Fruit fly (Drosophila melanogaster) whole organism, prepupa: ENCODE data around the gene CG13894.

Source experiments
- Blimp-1 ChIP-seq: fragments of 200-800 bp; sonication (Bioruptor generic); optimal IDR thresholded peaks from 3 replicates; lab custom pipeline; 2017; ENCODE audit warnings: missing biosample characterization, missing genetic modification characterization, mild to moderate bottlenecking, moderate library complexity, missing genetic modification reagents
- CG10669 ChIP-seq: fragments of 200-800 bp; sonication (Bioruptor generic); optimal IDR thresholded peaks from 3 replicates; lab custom pipeline; 2018; ENCODE audit warnings: missing biosample characterization, mild to moderate bottlenecking, missing genetic modification characterization, moderate library complexity
- CG11294 ChIP-seq: fragments of 200-800 bp; sonication (Bioruptor generic); IDR thresholded peaks from 2 replicates; pipeline ENCODE4 v1.3.6; 2022; ENCODE audit warnings: missing biosample characterization, missing genetic modification characterization
- CG3032 ChIP-seq: fragments of 200-800 bp; optimal IDR thresholded peaks from 2 replicates; lab custom pipeline; 2019; ENCODE audit warnings: missing biosample characterization, mild to moderate bottlenecking, missing genetic modification characterization, moderate library complexity
- CG31627 ChIP-seq: fragments of 200-800 bp; sonication (Bioruptor generic); optimal IDR thresholded peaks from 3 replicates; lab custom pipeline; 2016; ENCODE audit warnings: missing biosample characterization, missing genetic modification characterization
- CG32006 ChIP-seq: fragments of 200-800 bp; sonication (Bioruptor generic); optimal IDR thresholded peaks from 3 replicates; lab custom pipeline; 2017; ENCODE audit warnings: missing biosample characterization, mild to moderate bottlenecking, missing genetic modification characterization
- CG34406 ChIP-seq: fragments of 200-800 bp; sonication (Bioruptor generic); optimal IDR thresholded peaks from 3 replicates; lab custom pipeline; 2016; ENCODE audit warnings: missing biosample characterization, missing genetic modification characterization
- CG3919 ChIP-seq: fragments of 200-800 bp; sonication (Bioruptor generic); optimal IDR thresholded peaks from 3 replicates; lab custom pipeline; 2016; ENCODE audit warnings: missing biosample characterization, missing genetic modification characterization
- CG6163 ChIP-seq: fragments of 200-800 bp; sonication (Bioruptor generic); IDR thresholded peaks from 3 replicates; pipeline ENCODE4 v1.3.6; 2022; ENCODE audit warnings: missing biosample characterization, missing genetic modification characterization
- CG6808 ChIP-seq: fragments of 200-800 bp; sonication (Bioruptor generic); optimal IDR thresholded peaks from 3 replicates; lab custom pipeline; 2017; ENCODE audit warnings: missing biosample characterization, missing genetic modification characterization, mild to moderate bottlenecking, moderate library complexity, missing genetic modification reagents
- CG7368 ChIP-seq: fragments of 200-800 bp; sonication (Bioruptor generic); optimal IDR thresholded peaks from 3 replicates; lab custom pipeline; 2016; ENCODE audit warnings: missing biosample characterization, missing genetic modification characterization
- CG8632 ChIP-seq: fragments of 200-800 bp; sonication (Bioruptor generic); optimal IDR thresholded peaks from 3 replicates; lab custom pipeline; 2016; ENCODE audit warnings: missing biosample characterization, missing genetic modification characterization
- Eip75B ChIP-seq: fragments of 200-800 bp; sonication (Bioruptor generic); optimal IDR thresholded peaks from 3 replicates; lab custom pipeline; 2016; ENCODE audit warnings: missing biosample characterization, missing genetic modification characterization
- Eip78C ChIP-seq: fragments of 200-800 bp; sonication (Bioruptor generic); peaks from one replicate; lab custom pipeline; 2016; ENCODE audit warnings: missing biosample characterization, missing genetic modification characterization
- Eip93F ChIP-seq: fragments of 200-800 bp; sonication (Bioruptor generic); optimal IDR thresholded peaks from 2 replicates; lab custom pipeline; 2016; ENCODE audit warnings: missing biosample characterization, mild to moderate bottlenecking, missing genetic modification characterization
- Ets21C ChIP-seq: fragments of 200-800 bp; sonication (Bioruptor generic); optimal IDR thresholded peaks from 3 replicates; lab custom pipeline; 2016; ENCODE audit warnings: missing biosample characterization, missing genetic modification characterization
- Gug ChIP-seq: fragments of 200-800 bp; sonication (Bioruptor generic); IDR thresholded peaks from 2 replicates; pipeline ENCODE4 v1.3.6; 2022; ENCODE audit warnings: missing biosample characterization, missing genetic modification characterization
- Hr39 ChIP-seq: fragments of 200-800 bp; sonication (Bioruptor generic); optimal IDR thresholded peaks from 2 replicates; lab custom pipeline; 2016; ENCODE audit warnings: missing biosample characterization, missing genetic modification characterization
- Hr4 ChIP-seq: fragments of 200-800 bp; sonication (Bioruptor generic); optimal IDR thresholded peaks from 3 replicates; lab custom pipeline; 2016; ENCODE audit warnings: missing biosample characterization, missing genetic modification characterization
- Lpt ChIP-seq: fragments of 200-800 bp; sonication (Bioruptor generic); optimal IDR thresholded peaks from 3 replicates; lab custom pipeline; 2016; ENCODE audit warnings: missing biosample characterization, missing genetic modification characterization
- Met ChIP-seq: fragments of 200-800 bp; sonication (Bioruptor generic); optimal IDR thresholded peaks from 3 replicates; lab custom pipeline; 2016; ENCODE audit warnings: missing biosample characterization, missing genetic modification characterization
- Sox102F ChIP-seq: fragments of 200-800 bp; sonication (Bioruptor generic); optimal IDR thresholded peaks from 2 replicates; lab custom pipeline; 2016; ENCODE audit warnings: missing biosample characterization, mild to moderate bottlenecking, missing genetic modification characterization
- Sox15 ChIP-seq: fragments of 200-800 bp; sonication (Bioruptor generic); optimal IDR thresholded peaks from 3 replicates; lab custom pipeline; 2016; ENCODE audit warnings: missing biosample characterization, missing genetic modification characterization
- achi ChIP-seq: fragments of 200-800 bp; sonication (Bioruptor generic); optimal IDR thresholded peaks from 3 replicates; lab custom pipeline; 2016; ENCODE audit warnings: missing biosample characterization, missing genetic modification characterization
- acj6 ChIP-seq: fragments of 200-800 bp; sonication (Bioruptor generic); optimal IDR thresholded peaks from 3 replicates; lab custom pipeline; 2016; ENCODE audit warnings: missing biosample characterization, missing genetic modification characterization
- cyc ChIP-seq: fragments of 200-800 bp; sonication (Bioruptor generic); optimal IDR thresholded peaks from 3 replicates; lab custom pipeline; 2016; ENCODE audit warnings: missing biosample characterization, missing genetic modification characterization
- dac ChIP-seq: fragments of 200-800 bp; sonication (Bioruptor generic); optimal IDR thresholded peaks from 2 replicates; lab custom pipeline; 2017; ENCODE audit warnings: missing biosample characterization, mild to moderate bottlenecking, missing genetic modification characterization
- dsx ChIP-seq: fragments of 200-800 bp; optimal IDR thresholded peaks from 3 replicates; lab custom pipeline; 2019; ENCODE audit warnings: missing biosample characterization, mild to moderate bottlenecking, missing genetic modification characterization, moderate library complexity; ENCODE audit not compliant: poor library complexity, severe bottlenecking
- eg ChIP-seq: fragments of 200-800 bp; sonication (Bioruptor generic); IDR thresholded peaks from 3 replicates; pipeline ENCODE4 v1.3.6; 2022; ENCODE audit warnings: missing biosample characterization, missing genetic modification characterization
- esn ChIP-seq: fragments of 200-800 bp; sonication (Bioruptor generic); optimal IDR thresholded peaks from 2 replicates; lab custom pipeline; 2016; ENCODE audit warnings: missing biosample characterization, mild to moderate bottlenecking, missing genetic modification characterization, moderate library complexity
- fd59A ChIP-seq: fragments of 200-800 bp; sonication (Bioruptor generic); optimal IDR thresholded peaks from 2 replicates; lab custom pipeline; 2017; ENCODE audit warnings: missing biosample characterization, mild to moderate bottlenecking, missing genetic modification characterization, missing genetic modification reagents
- fd85E ChIP-seq: fragments of 200-800 bp; sonication (Bioruptor generic); optimal IDR thresholded peaks from 3 replicates; lab custom pipeline; 2016; ENCODE audit warnings: missing biosample characterization, missing genetic modification characterization
- fkh ChIP-seq: fragments of 200-800 bp; sonication (Bioruptor generic); optimal IDR thresholded peaks from 3 replicates; lab custom pipeline; 2017; ENCODE audit warnings: missing biosample characterization, mild to moderate bottlenecking, missing genetic modification characterization, moderate library complexity
- ss ChIP-seq, 2 experiments: fragments of 200-800 bp; sonication (Bioruptor generic); optimal IDR thresholded peaks; 2 replicates in 1 of 2; 3 replicates in 1 of 2; lab custom pipeline; 2017 to 2018; ENCODE audit warnings: mild to moderate bottlenecking in 2 of 2, missing biosample characterization in 2 of 2, missing genetic modification characterization in 2 of 2, moderate library complexity in 1 of 2
- svp ChIP-seq: fragments of 200-800 bp; sonication (Bioruptor generic); peaks from one replicate; lab custom pipeline; 2016; ENCODE audit warnings: missing biosample characterization, missing genetic modification characterization
- topi ChIP-seq: fragments of 200-800 bp; sonication (Bioruptor generic); optimal IDR thresholded peaks from 3 replicates; lab custom pipeline; 2016; ENCODE audit warnings: missing biosample characterization, missing genetic modification characterization
- vri ChIP-seq: fragments of 200-800 bp; sonication (Bioruptor generic); optimal IDR thresholded peaks from 3 replicates; lab custom pipeline; 2016; ENCODE audit warnings: missing biosample characterization, mild to moderate bottlenecking, missing genetic modification characterization

Gene CG13894

DNA sequence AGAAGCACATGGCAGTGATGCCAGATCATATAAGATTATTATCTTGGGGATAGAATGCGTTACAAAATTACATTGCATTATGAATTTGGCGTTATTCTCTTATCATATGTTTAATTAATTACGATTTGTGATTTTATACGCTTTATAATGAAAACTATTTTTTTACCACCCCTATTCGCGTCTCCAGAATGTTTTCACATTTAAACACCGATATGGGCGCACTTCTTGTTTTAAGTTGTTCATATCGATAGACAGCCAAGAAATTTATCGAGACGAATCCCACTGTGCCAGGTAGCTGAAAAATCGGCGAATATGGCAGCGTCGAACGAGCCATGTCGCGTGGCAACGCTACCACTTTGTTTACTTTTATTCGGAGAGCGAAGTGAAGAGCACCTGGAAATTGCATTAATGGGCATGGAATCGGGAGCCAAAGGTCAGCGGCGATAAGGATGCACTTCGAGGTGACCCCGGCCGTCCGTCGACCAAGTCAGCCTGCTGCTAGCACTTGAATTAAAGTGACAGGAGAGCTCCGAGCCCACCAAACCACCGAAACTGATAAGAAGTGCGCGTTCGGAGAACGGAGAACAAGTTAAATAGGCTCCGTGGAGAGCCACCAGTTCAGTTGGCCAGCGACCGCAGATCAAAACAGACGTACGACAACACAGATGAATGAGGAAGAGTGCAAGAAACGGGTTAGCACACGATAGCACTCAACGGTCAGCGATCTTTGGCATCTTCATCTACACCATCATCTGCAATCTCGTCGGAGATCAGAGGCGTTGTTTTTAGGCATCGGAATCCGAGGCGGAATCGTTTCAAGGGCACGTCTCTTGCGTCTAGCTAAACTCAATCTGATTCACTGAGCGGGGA lies 50.6 kb downstream of the CG13894 start, which contains the start of gene Gale (continued):
- TF ChIP-seq cyc (no peak), CG34406 (no peak), ss (GFP tag; optimal IDR thresholded peaks at IDR 0.05; lab: Kevin White, UChicago) (peak; percentile 24 to 61), CG7368 (GFP tag; lab: Kevin White, UChicago) (no peak), Eip93F (GFP tag; lab: Kevin White, UChicago) (no peak), Gug (GFP tag; lab: Robert Waterston, UW) (no peak), CG3919 (no peak), Sox102F (GFP tag; lab: Kevin White, UChicago) (no peak), acj6 (GFP tag; lab: Kevin White, UChicago) (no peak), CG6163 (GFP tag; lab: Robert Waterston, UW) (no peak), CG31627 (GFP tag; lab: Kevin White, UChicago) (no peak), Hr4 (no peak), achi (no peak), fd59A (GFP tag; lab: Kevin White, UChicago) (no peak), vri (GFP tag; lab: Kevin White, UChicago) (no peak), dsx (no peak), Eip78C (peak; percentile 68), eg (GFP tag; lab: Robert Waterston, UW) (no peak), CG11294 (GFP tag; lab: Robert Waterston, UW) (no peak), esn (GFP tag; lab: Kevin White, UChicago) (no peak), Eip75B (GFP tag; lab: Kevin White, UChicago) (no peak), CG6808 (GFP tag; lab: Kevin White, UChicago) (no peak), Ets21C (GFP tag; lab: Kevin White, UChicago) (no peak), Lpt (no peak), CG3032 (tag; lab: Kevin White, UChicago) (no peak), Hr39 (GFP tag; lab: Kevin White, UChicago) (no peak), CG8632 (GFP tag; lab: Kevin White, UChicago) (no peak), Blimp-1 (GFP tag; lab: Kevin White, UChicago) (no peak), Met (GFP tag; lab: Kevin White, UChicago) (no peak)

DNA sequence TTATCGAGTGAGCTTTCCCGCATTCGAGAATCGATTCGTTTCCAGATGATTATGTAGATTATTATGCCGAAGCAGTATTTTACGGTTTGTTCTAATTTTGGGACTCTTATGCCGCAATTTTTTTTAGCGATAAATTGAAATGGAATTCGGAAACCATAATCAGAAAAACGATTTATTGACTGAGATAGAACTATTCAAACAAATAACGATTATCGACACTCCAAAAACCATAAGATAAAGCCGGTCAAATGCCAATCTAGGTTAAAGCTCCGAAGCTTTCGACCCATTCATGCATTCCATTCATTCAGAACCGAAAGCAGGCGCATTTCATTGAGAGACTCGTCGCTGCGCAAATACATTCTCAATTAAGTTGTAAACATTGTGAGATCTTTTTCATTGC lies 51.4 kb downstream of the CG13894 start:
- TF ChIP-seq Sox15 (GFP tag; lab: Kevin White, UChicago) (no peak), vri (GFP tag; lab: Kevin White, UChicago) (no peak), svp (GFP tag; lab: Kevin White, UChicago) (no peak), fkh (GFP tag; lab: Kevin White, UChicago) (no peak), achi (no peak), topi (no peak), fd85E (GFP tag; lab: Kevin White, UChicago) (no peak), dac (no peak)

DNA sequence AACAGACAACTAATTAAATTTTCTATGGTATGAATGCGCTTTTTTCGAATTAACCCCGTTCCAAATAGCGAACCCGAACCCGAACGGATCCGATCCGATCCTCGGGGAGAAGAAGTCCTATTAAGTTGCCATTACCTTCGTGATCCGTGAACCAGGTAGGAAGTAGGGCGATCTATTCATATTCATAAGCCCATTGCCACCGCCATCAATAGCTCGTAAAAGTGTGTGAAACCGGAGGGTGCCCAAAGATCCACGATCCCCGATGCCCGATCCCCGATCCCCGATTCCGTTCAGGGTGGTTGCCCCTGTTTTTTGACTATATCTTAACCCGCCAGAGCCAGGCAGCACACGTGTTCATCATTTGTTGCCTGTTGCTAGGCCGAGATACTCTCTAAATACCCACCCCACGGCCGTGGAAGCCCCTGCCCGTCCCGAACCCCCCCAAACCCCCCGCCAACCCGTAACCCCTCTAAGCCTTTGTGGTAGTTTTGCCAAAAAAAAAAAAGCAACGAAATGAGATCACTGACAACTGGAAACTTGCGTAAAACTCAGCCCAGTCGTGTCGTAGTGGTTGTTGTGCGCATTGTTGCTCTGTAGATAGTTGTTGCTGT lies 53.4 kb downstream of the CG13894 start:
- TF ChIP-seq CG31627 (GFP tag; lab: Kevin White, UChicago) (no peak), CG34406 (no peak), CG8632 (GFP tag; lab: Kevin White, UChicago) (no peak), CG32006 (GFP tag; lab: Kevin White, UChicago) (no peak), Lpt (no peak), CG10669 (GFP tag; lab: Kevin White, UChicago) (no peak)
